Worm (Caenorhabditis elegans) whole organism, L4 larva: ENCODE measurements around the gene Y39B6A.7.

Experiments used
- ces-1 ChIP-seq: fragments of 150-350 bp; sonication (generic microtip); optimal IDR thresholded peaks from 4 replicates; lab custom pipeline; 2014; ENCODE audit warnings: missing biosample characterization, missing genetic modification reagents, missing genetic modification characterization
- fkh-10 ChIP-seq: fragments of 150-350 bp; optimal IDR thresholded peaks from 2 replicates; lab custom pipeline; 2014; ENCODE audit warnings: missing biosample characterization, missing genetic modification reagents, missing genetic modification characterization
- gei-8 ChIP-seq: fragments of 200-800 bp; sonication (Bioruptor generic); optimal IDR thresholded peaks from 2 replicates; lab custom pipeline; 2018; ENCODE audit warnings: mild to moderate bottlenecking, missing genetic modification characterization, missing compliant biosample characterization
- madf-9 ChIP-seq: fragments of 200-800 bp; sonication (Bioruptor generic); conservative IDR thresholded peaks from 2 replicates; pipeline ENCODE4 v1.3.6; 2022; ENCODE audit warnings: missing genetic modification reagents, missing genetic modification characterization, missing compliant biosample characterization
- nhr-77 ChIP-seq: fragments of 150-350 bp; optimal IDR thresholded peaks from 2 replicates; lab custom pipeline; 2014; ENCODE audit warnings: missing biosample characterization, missing genetic modification characterization
- unc-39 ChIP-seq: sonication (generic microtip); optimal IDR thresholded peaks from 2 replicates; lab custom pipeline; 2017; ENCODE audit warnings: missing biosample characterization, missing genetic modification characterization
- zag-1 ChIP-seq: fragments of 150-350 bp; optimal IDR thresholded peaks from 2 replicates; lab custom pipeline; 2014; ENCODE audit warnings: missing biosample characterization, missing genetic modification characterization
- ztf-11 ChIP-seq: fragments of 150-350 bp; optimal IDR thresholded peaks from 2 replicates; lab custom pipeline; 2014; ENCODE audit warnings: missing biosample characterization, missing genetic modification characterization

DNA sequence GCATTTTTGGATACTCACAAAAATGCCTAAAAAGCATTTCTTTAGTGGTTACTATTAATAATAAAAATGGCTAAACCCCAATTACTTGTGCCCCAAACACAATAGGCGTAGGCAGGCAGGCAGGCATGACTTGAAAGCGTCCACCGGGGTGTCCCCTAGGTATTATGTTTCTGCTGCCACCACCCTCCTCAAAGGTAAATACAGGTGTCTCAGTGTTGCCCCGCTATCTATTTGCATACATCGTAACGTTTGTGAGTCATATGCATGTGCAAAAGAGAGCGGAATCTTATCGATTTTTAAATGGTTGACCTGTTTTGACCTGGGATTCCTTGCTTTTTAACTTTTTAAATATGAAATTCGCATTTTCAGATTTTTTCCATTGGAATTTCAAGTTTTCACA is 4.3 kb upstream of the Y39B6A.7 start:
- TF ChIP-seq nhr-77 (tag; lab: Kevin White, UChicago) (no peak), zag-1 (tag; lab: Kevin White, UChicago) (no peak), gei-8 (GFP tag; lab: Kevin White, UChicago) (no peak), ztf-11 (no peak), madf-9 (GFP tag; lab: Robert Waterston, UW) (no peak), unc-39 (tag; lab: Kevin White, UChicago) (no peak), fkh-10 (GFP tag; lab: Kevin White, UChicago) (no peak), ces-1 (no peak)
